Worm (Caenorhabditis elegans) whole organism, late embryonic: ENCODE results near the gene rpb-9.

Source experiments
- C08G9.2 ChIP-seq: sonication (generic microtip); optimal IDR thresholded peaks from 2 replicates; lab custom pipeline; 2016; ENCODE audit warnings: mild to moderate bottlenecking, missing genetic modification characterization, moderate library complexity, missing compliant biosample characterization
- C38D4.7 ChIP-seq: fragments of 200-800 bp; sonication (Bioruptor generic); optimal IDR thresholded peaks from 2 replicates; lab custom pipeline; 2018; ENCODE audit warnings: mild to moderate bottlenecking, missing genetic modification characterization, moderate library complexity, missing compliant biosample characterization
- K02D7.2 ChIP-seq: sonication (generic microtip); optimal IDR thresholded peaks from 2 replicates; lab custom pipeline; 2017; ENCODE audit warnings: mild to moderate bottlenecking, missing genetic modification characterization, missing compliant biosample characterization
- K09A11.1 ChIP-seq: sonication (generic microtip); optimal IDR thresholded peaks from 2 replicates; lab custom pipeline; 2017; ENCODE audit warnings: antibody characterized with exemption, mild to moderate bottlenecking, missing genetic modification characterization, missing compliant biosample characterization; ENCODE audit not compliant: insufficient read depth
- Y22D7AL.16 ChIP-seq: sonication (generic microtip); optimal IDR thresholded peaks from 2 replicates; lab custom pipeline; 2016; ENCODE audit warnings: missing genetic modification characterization, missing compliant biosample characterization
- ahr-1 ChIP-seq: sonication (generic microtip); optimal IDR thresholded peaks from 2 replicates; lab custom pipeline; 2016; ENCODE audit warnings: missing genetic modification characterization, missing compliant biosample characterization
- ceh-14 ChIP-seq: sonication (generic microtip); optimal IDR thresholded peaks from 2 replicates; lab custom pipeline; 2016; ENCODE audit warnings: missing genotype, missing genetic modification characterization, missing compliant biosample characterization
- ceh-19 ChIP-seq: fragments of 200-800 bp; sonication (Bioruptor generic); optimal IDR thresholded peaks from 2 replicates; lab custom pipeline; 2018; ENCODE audit warnings: mild to moderate bottlenecking, missing genetic modification characterization, missing compliant biosample characterization
- ceh-22 ChIP-seq: sonication (generic microtip); optimal IDR thresholded peaks from 2 replicates; lab custom pipeline; 2017; ENCODE audit warnings: missing biosample characterization, missing genetic modification characterization
- ceh-24 ChIP-seq: sonication (generic microtip); optimal IDR thresholded peaks from 2 replicates; lab custom pipeline; 2016; ENCODE audit warnings: mild to moderate bottlenecking, missing genetic modification characterization, missing compliant biosample characterization
- ceh-30 ChIP-seq: fragments of 150-350 bp; optimal IDR thresholded peaks from 2 replicates; lab custom pipeline; 2014; ENCODE audit warnings: missing biosample characterization, missing genetic modification characterization
- ceh-31 ChIP-seq: sonication (generic microtip); optimal IDR thresholded peaks from 2 replicates; lab custom pipeline; 2016; ENCODE audit warnings: missing genetic modification characterization, missing compliant biosample characterization
- ceh-34 ChIP-seq: sonication (generic microtip); optimal IDR thresholded peaks from 2 replicates; lab custom pipeline; 2016; ENCODE audit warnings: mild to moderate bottlenecking, missing genetic modification characterization, missing compliant biosample characterization
- ceh-48 ChIP-seq: sonication (generic microtip); optimal IDR thresholded peaks from 2 replicates; lab custom pipeline; 2016; ENCODE audit warnings: missing genetic modification characterization, inconsistent platforms, missing compliant biosample characterization
- che-1 ChIP-seq: sonication (generic microtip); optimal IDR thresholded peaks from 2 replicates; lab custom pipeline; 2016; ENCODE audit warnings: mild to moderate bottlenecking, missing genetic modification characterization, missing compliant biosample characterization
- dmd-4 ChIP-seq: sonication (generic microtip); optimal IDR thresholded peaks from 2 replicates; lab custom pipeline; 2016; ENCODE audit warnings: borderline replicate concordance, missing genetic modification characterization, missing compliant biosample characterization
- dve-1 ChIP-seq: sonication (generic microtip); optimal IDR thresholded peaks from 2 replicates; lab custom pipeline; 2017; ENCODE audit warnings: antibody characterized with exemption, mild to moderate bottlenecking, missing genetic modification characterization, missing compliant biosample characterization
- elt-4 ChIP-seq: sonication (generic microtip); optimal IDR thresholded peaks from 2 replicates; lab custom pipeline; 2016; ENCODE audit warnings: missing genetic modification characterization, missing compliant biosample characterization
- ets-4 ChIP-seq: sonication (generic microtip); optimal IDR thresholded peaks from 2 replicates; lab custom pipeline; 2016; ENCODE audit warnings: missing genetic modification characterization, missing compliant biosample characterization
- fax-1 ChIP-seq: sonication (generic microtip); optimal IDR thresholded peaks from 2 replicates; lab custom pipeline; 2016; ENCODE audit warnings: missing genotype, missing genetic modification characterization, missing compliant biosample characterization
- fkh-10 ChIP-seq: fragments of 150-350 bp; optimal IDR thresholded peaks from 2 replicates; lab custom pipeline; 2014; ENCODE audit warnings: missing biosample characterization, missing genetic modification reagents, missing genetic modification characterization
- fkh-6 ChIP-seq: sonication (generic microtip); optimal IDR thresholded peaks from 2 replicates; lab custom pipeline; 2016; ENCODE audit warnings: missing genetic modification characterization, missing compliant biosample characterization
- hlh-13 ChIP-seq: fragments of 200-800 bp; sonication (Bioruptor generic); optimal IDR thresholded peaks from 2 replicates; lab custom pipeline; 2018; ENCODE audit warnings: mild to moderate bottlenecking, missing genetic modification characterization, missing compliant biosample characterization
- hlh-30 ChIP-seq: sonication (generic microtip); optimal IDR thresholded peaks from 2 replicates; lab custom pipeline; 2017; ENCODE audit warnings: antibody characterized with exemption, missing genetic modification characterization, missing compliant biosample characterization; ENCODE audit not compliant: insufficient read depth
- madf-2 ChIP-seq: sonication (generic microtip); optimal IDR thresholded peaks from 2 replicates; lab custom pipeline; 2017; ENCODE audit warnings: missing genetic modification characterization, missing compliant biosample characterization
- mec-3 ChIP-seq: sonication (generic microtip); optimal IDR thresholded peaks from 2 replicates; lab custom pipeline; 2016; ENCODE audit warnings: borderline replicate concordance, missing genetic modification characterization, missing compliant biosample characterization
- nfya-1 ChIP-seq: sonication (generic microtip); optimal IDR thresholded peaks from 2 replicates; lab custom pipeline; 2017; ENCODE audit warnings: missing genetic modification characterization, mild to moderate bottlenecking, missing compliant biosample characterization, antibody characterized with exemption, moderate library complexity
- nhr-232 ChIP-seq: sonication (generic microtip); optimal IDR thresholded peaks from 2 replicates; lab custom pipeline; 2016; ENCODE audit warnings: missing genetic modification characterization, missing compliant biosample characterization
- odd-2 ChIP-seq: sonication (generic microtip); optimal IDR thresholded peaks from 2 replicates; lab custom pipeline; 2017; ENCODE audit warnings: antibody characterized with exemption, mild to moderate bottlenecking, missing genetic modification characterization, missing compliant biosample characterization
- pax-1 ChIP-seq: fragments of 150-350 bp; optimal IDR thresholded peaks from 2 replicates; lab custom pipeline; 2014; ENCODE audit warnings: missing biosample characterization, missing genetic modification characterization
- ref-2 ChIP-seq: sonication (generic microtip); optimal IDR thresholded peaks from 2 replicates; lab custom pipeline; 2016; ENCODE audit warnings: missing genetic modification characterization, missing compliant biosample characterization
- sdc-2 ChIP-seq: sonication (generic microtip); optimal IDR thresholded peaks from 2 replicates; lab custom pipeline; 2016; ENCODE audit warnings: missing genotype, missing genetic modification characterization, missing compliant biosample characterization
- sox-2 ChIP-seq: fragments of 200-800 bp; sonication (Bioruptor generic); IDR thresholded peaks from 2 replicates; pipeline ENCODE4 v1.3.6; 2022; ENCODE audit warnings: missing genetic modification reagents, missing genetic modification characterization, missing compliant biosample characterization
- sox-4 ChIP-seq: sonication (generic microtip); optimal IDR thresholded peaks from 2 replicates; lab custom pipeline; 2017; ENCODE audit warnings: mild to moderate bottlenecking, missing genetic modification characterization, inconsistent platforms, missing compliant biosample characterization
- syd-9 ChIP-seq: sonication (generic microtip); optimal IDR thresholded peaks from 2 replicates; lab custom pipeline; 2016; ENCODE audit warnings: mild to moderate bottlenecking, missing genetic modification characterization, moderate library complexity, missing compliant biosample characterization
- tbx-2 ChIP-seq: sonication (generic microtip); optimal IDR thresholded peaks from 2 replicates; lab custom pipeline; 2016; ENCODE audit warnings: missing genetic modification characterization, missing compliant biosample characterization
- tbx-7 ChIP-seq: sonication (generic microtip); optimal IDR thresholded peaks from 2 replicates; lab custom pipeline; 2016; ENCODE audit warnings: missing genotype, missing genetic modification characterization, missing compliant biosample characterization
- ttx-3 ChIP-seq: sonication (generic microtip); optimal IDR thresholded peaks from 2 replicates; lab custom pipeline; 2016; ENCODE audit warnings: missing genetic modification reagents, missing genetic modification characterization, missing compliant biosample characterization
- unc-3 ChIP-seq, 2 experiments: fragments of 200-800 bp in 1 of 2; sonication (Bioruptor generic) in 1 of 2; sonication (generic microtip) in 1 of 2; conservative IDR thresholded peaks in 1 of 2; optimal IDR thresholded peaks in 1 of 2; 2 replicates each; pipeline versions ENCODE4 v1.3.6 to Lab custom; 2016 to 2022; ENCODE audit warnings: missing compliant biosample characterization in 2 of 2, missing genetic modification characterization in 2 of 2, missing genetic modification reagents in 1 of 2
- unc-86 ChIP-seq: sonication (generic microtip); optimal IDR thresholded peaks from 2 replicates; lab custom pipeline; 2016; ENCODE audit warnings: missing genetic modification characterization, missing compliant biosample characterization
- ztf-16 ChIP-seq: sonication (generic microtip); optimal IDR thresholded peaks from 2 replicates; lab custom pipeline; 2017; ENCODE audit warnings: missing genetic modification characterization, missing compliant biosample characterization

rpb-9 gene

ce11 chrV:8012032-8012431, at the start of gene rpb-9:
TSS of gene rpb-9 (minus strand) at chrV:8012345.
- TF ChIP-seq tbx-2 (tag; lab: Kevin White, UChicago) (no peak), ahr-1 (tag; lab: Kevin White, UChicago) (no peak), dve-1 (tag; lab: Kevin White, UChicago) (no peak), hlh-13 (GFP tag; lab: Kevin White, UChicago) (no peak), ztf-16 (tag; lab: Kevin White, UChicago) (no peak), ceh-31 (no peak), hlh-30 (tag; lab: Kevin White, UChicago) (no peak), fax-1 (tag; lab: Kevin White, UChicago) (no peak), pax-1 (no peak), ceh-22 (tag; lab: Kevin White, UChicago) (no peak), che-1 (tag; lab: Kevin White, UChicago) (no peak), unc-86 (tag; lab: Kevin White, UChicago) (no peak)

- TF ChIP-seq ceh-19 (GFP tag; lab: Kevin White, UChicago) (no peak), fkh-10 (no peak), madf-2 (tag; lab: Kevin White, UChicago) (no peak), ahr-1 (tag; lab: Kevin White, UChicago) (no peak), ceh-24 (no peak), dve-1 (tag; lab: Kevin White, UChicago) (no peak), fkh-6 (tag; lab: Kevin White, UChicago) (no peak), ztf-16 (tag; lab: Kevin White, UChicago) (no peak), ref-2 (no peak), dmd-4 (tag; lab: Kevin White, UChicago) (no peak), ceh-30 (tag; lab: Kevin White, UChicago) (no peak), ceh-48 (tag; lab: Kevin White, UChicago) (no peak), C08G9.2 (no peak), elt-4 (no peak), fax-1 (tag; lab: Kevin White, UChicago) (no peak)
These were observed 46.2 kb upstream of the rpb-9 start, which contains the start of gene str-138 for ce11 chrV:8058359-8058758. TSS of gene str-138 (plus strand) at chrV:8058659.

- no peak for TF ChIP-seq C38D4.7 (GFP tag; lab: Kevin White, UChicago)
- no peak for TF ChIP-seq Y22D7AL.16 (tag; lab: Kevin White, UChicago)
- no peak for TF ChIP-seq nfya-1
- no peak for TF ChIP-seq unc-3 (GFP tag; conservative IDR thresholded peaks at IDR 0.05; lab: Robert Waterston, UW)
- no peak for TF ChIP-seq unc-3 (tag; optimal IDR thresholded peaks at IDR 0.05; lab: Kevin White, UChicago)
- TF ChIP-seq mec-3: no peak
- no peak for TF ChIP-seq sox-2 (GFP tag; lab: Robert Waterston, UW)
- TF ChIP-seq fkh-10: no peak
- TF ChIP-seq tbx-7 (tag; lab: Kevin White, UChicago): no peak
- TF ChIP-seq fax-1 (tag; lab: Kevin White, UChicago): no peak
- TF ChIP-seq C08G9.2: no peak
- TF ChIP-seq ref-2: no peak
- TF ChIP-seq ztf-16 (tag; lab: Kevin White, UChicago): no peak
- no peak for TF ChIP-seq sox-4 (tag; lab: Kevin White, UChicago)
- no peak for TF ChIP-seq sdc-2 (tag; lab: Kevin White, UChicago)
- TF ChIP-seq ttx-3 (tag; lab: Kevin White, UChicago): no peak
- TF ChIP-seq ceh-48 (tag; lab: Kevin White, UChicago): no peak
- TF ChIP-seq ceh-34 (tag; lab: Kevin White, UChicago): no peak
- TF ChIP-seq K02D7.2 (tag; lab: Kevin White, UChicago): no peak
- TF ChIP-seq K09A11.1: no peak
These were observed 43.0 kb upstream of the rpb-9 start for ce11 chrV:8055170-8055569.

ce11 chrV:8054130-8054529, 42.0 kb upstream of the rpb-9 start, which contains the start of gene ZC513.2:
TSS of gene ZC513.2 (plus strand) at chrV:8054430.
- no peak for TF ChIP-seq odd-2 (tag; lab: Kevin White, UChicago)
- no peak for TF ChIP-seq ets-4 (tag; lab: Kevin White, UChicago)
- TF ChIP-seq syd-9 (tag; lab: Kevin White, UChicago): no peak
- TF ChIP-seq madf-2 (tag; lab: Kevin White, UChicago): no peak
- TF ChIP-seq ceh-14 (tag; lab: Kevin White, UChicago): no peak
- no peak for TF ChIP-seq fax-1 (tag; lab: Kevin White, UChicago)
- TF ChIP-seq nhr-232 (tag; lab: Kevin White, UChicago): no peak
- TF ChIP-seq dve-1 (tag; lab: Kevin White, UChicago): no peak
